Worm (Caenorhabditis elegans) whole organism, late embryonic: ENCODE measurements around the gene syx-3.

Experiments used
- C38D4.7 ChIP-seq: fragments of 200-800 bp; sonication (Bioruptor generic); optimal IDR thresholded peaks from 2 replicates; lab custom pipeline; 2018; ENCODE audit warnings: mild to moderate bottlenecking, missing genetic modification characterization, moderate library complexity, missing compliant biosample characterization
- F13H6.1 ChIP-seq: sonication (generic microtip); optimal IDR thresholded peaks from 2 replicates; lab custom pipeline; 2016; ENCODE audit warnings: missing genetic modification characterization, missing compliant biosample characterization
- K02D7.2 ChIP-seq: sonication (generic microtip); optimal IDR thresholded peaks from 2 replicates; lab custom pipeline; 2017; ENCODE audit warnings: mild to moderate bottlenecking, missing genetic modification characterization, missing compliant biosample characterization
- K09A11.1 ChIP-seq: sonication (generic microtip); optimal IDR thresholded peaks from 2 replicates; lab custom pipeline; 2017; ENCODE audit warnings: antibody characterized with exemption, mild to moderate bottlenecking, missing genetic modification characterization, missing compliant biosample characterization; ENCODE audit not compliant: insufficient read depth
- T23F11.4 ChIP-seq: fragments of 200-800 bp; sonication (Bioruptor generic); optimal IDR thresholded peaks from 2 replicates; lab custom pipeline; 2018; ENCODE audit warnings: mild to moderate bottlenecking, missing genetic modification characterization, missing compliant biosample characterization
- Y22D7AL.16 ChIP-seq: sonication (generic microtip); optimal IDR thresholded peaks from 2 replicates; lab custom pipeline; 2016; ENCODE audit warnings: missing genetic modification characterization, missing compliant biosample characterization
- ahr-1 ChIP-seq: sonication (generic microtip); optimal IDR thresholded peaks from 2 replicates; lab custom pipeline; 2016; ENCODE audit warnings: missing genetic modification characterization, missing compliant biosample characterization
- ama-1 ChIP-seq: fragments of 150-350 bp; optimal IDR thresholded peaks from 2 replicates; lab custom pipeline; 2014
- ceh-18 ChIP-seq: sonication (generic microtip); optimal IDR thresholded peaks from 2 replicates; lab custom pipeline; 2016; ENCODE audit warnings: missing genetic modification characterization, missing compliant biosample characterization
- ceh-19 ChIP-seq: fragments of 200-800 bp; sonication (Bioruptor generic); optimal IDR thresholded peaks from 2 replicates; lab custom pipeline; 2018; ENCODE audit warnings: mild to moderate bottlenecking, missing genetic modification characterization, missing compliant biosample characterization
- ceh-2 ChIP-seq: sonication (generic microtip); optimal IDR thresholded peaks from 2 replicates; lab custom pipeline; 2016; ENCODE audit warnings: missing genotype, missing genetic modification characterization, missing compliant biosample characterization
- ceh-22 ChIP-seq: sonication (generic microtip); optimal IDR thresholded peaks from 2 replicates; lab custom pipeline; 2017; ENCODE audit warnings: missing biosample characterization, missing genetic modification characterization
- ceh-30 ChIP-seq: fragments of 150-350 bp; optimal IDR thresholded peaks from 2 replicates; lab custom pipeline; 2014; ENCODE audit warnings: missing biosample characterization, missing genetic modification characterization
- ceh-34 ChIP-seq: sonication (generic microtip); optimal IDR thresholded peaks from 2 replicates; lab custom pipeline; 2016; ENCODE audit warnings: mild to moderate bottlenecking, missing genetic modification characterization, missing compliant biosample characterization
- ceh-48 ChIP-seq: sonication (generic microtip); optimal IDR thresholded peaks from 2 replicates; lab custom pipeline; 2016; ENCODE audit warnings: missing genetic modification characterization, inconsistent platforms, missing compliant biosample characterization
- che-1 ChIP-seq: sonication (generic microtip); optimal IDR thresholded peaks from 2 replicates; lab custom pipeline; 2016; ENCODE audit warnings: mild to moderate bottlenecking, missing genetic modification characterization, missing compliant biosample characterization
- dmd-4 ChIP-seq: sonication (generic microtip); optimal IDR thresholded peaks from 2 replicates; lab custom pipeline; 2016; ENCODE audit warnings: borderline replicate concordance, missing genetic modification characterization, missing compliant biosample characterization
- ets-4 ChIP-seq: sonication (generic microtip); optimal IDR thresholded peaks from 2 replicates; lab custom pipeline; 2016; ENCODE audit warnings: missing genetic modification characterization, missing compliant biosample characterization
- eyg-1 ChIP-seq: sonication (generic microtip); optimal IDR thresholded peaks from 2 replicates; lab custom pipeline; 2016; ENCODE audit warnings: missing genotype, missing genetic modification characterization, missing compliant biosample characterization
- fkh-10 ChIP-seq: fragments of 150-350 bp; optimal IDR thresholded peaks from 2 replicates; lab custom pipeline; 2014; ENCODE audit warnings: missing biosample characterization, missing genetic modification reagents, missing genetic modification characterization
- fkh-6 ChIP-seq: sonication (generic microtip); optimal IDR thresholded peaks from 2 replicates; lab custom pipeline; 2016; ENCODE audit warnings: missing genetic modification characterization, missing compliant biosample characterization
- gmeb-2 ChIP-seq: sonication (generic microtip); optimal IDR thresholded peaks from 2 replicates; lab custom pipeline; 2016; ENCODE audit warnings: missing genetic modification characterization, inconsistent platforms, missing compliant biosample characterization
- hlh-13 ChIP-seq: fragments of 200-800 bp; sonication (Bioruptor generic); optimal IDR thresholded peaks from 2 replicates; lab custom pipeline; 2018; ENCODE audit warnings: mild to moderate bottlenecking, missing genetic modification characterization, missing compliant biosample characterization
- hlh-15 ChIP-seq: sonication (generic microtip); optimal IDR thresholded peaks from 2 replicates; lab custom pipeline; 2016; ENCODE audit warnings: missing genetic modification characterization, missing compliant biosample characterization
- hlh-30 ChIP-seq: sonication (generic microtip); optimal IDR thresholded peaks from 2 replicates; lab custom pipeline; 2017; ENCODE audit warnings: antibody characterized with exemption, missing genetic modification characterization, missing compliant biosample characterization; ENCODE audit not compliant: insufficient read depth
- hlh-6 ChIP-seq: sonication (generic microtip); optimal IDR thresholded peaks from 2 replicates; lab custom pipeline; 2016; ENCODE audit warnings: missing genotype, missing genetic modification characterization, missing compliant biosample characterization
- hlh-8 ChIP-seq: sonication (generic microtip); optimal IDR thresholded peaks from 2 replicates; lab custom pipeline; 2016; ENCODE audit warnings: missing genotype, missing genetic modification characterization, missing compliant biosample characterization
- lim-6 ChIP-seq: sonication (generic microtip); optimal IDR thresholded peaks from 2 replicates; lab custom pipeline; 2016; ENCODE audit warnings: missing genetic modification characterization, missing compliant biosample characterization
- lin-11 ChIP-seq: fragments of 200-800 bp; sonication (Bioruptor generic); optimal IDR thresholded peaks from 2 replicates; lab custom pipeline; 2018; ENCODE audit warnings: mild to moderate bottlenecking, missing genetic modification characterization, missing compliant biosample characterization
- mec-3 ChIP-seq: sonication (generic microtip); optimal IDR thresholded peaks from 2 replicates; lab custom pipeline; 2016; ENCODE audit warnings: borderline replicate concordance, missing genetic modification characterization, missing compliant biosample characterization
- nfya-1 ChIP-seq: sonication (generic microtip); optimal IDR thresholded peaks from 2 replicates; lab custom pipeline; 2017; ENCODE audit warnings: missing genetic modification characterization, mild to moderate bottlenecking, missing compliant biosample characterization, antibody characterized with exemption, moderate library complexity
- nhr-232 ChIP-seq: sonication (generic microtip); optimal IDR thresholded peaks from 2 replicates; lab custom pipeline; 2016; ENCODE audit warnings: missing genetic modification characterization, missing compliant biosample characterization
- npax-4 ChIP-seq: sonication (generic microtip); optimal IDR thresholded peaks from 2 replicates; lab custom pipeline; 2016; ENCODE audit warnings: missing genetic modification characterization, missing compliant biosample characterization
- odd-2 ChIP-seq: sonication (generic microtip); optimal IDR thresholded peaks from 2 replicates; lab custom pipeline; 2017; ENCODE audit warnings: antibody characterized with exemption, mild to moderate bottlenecking, missing genetic modification characterization, missing compliant biosample characterization
- pag-3 ChIP-seq: sonication (generic microtip); optimal IDR thresholded peaks from 2 replicates; lab custom pipeline; 2016; ENCODE audit warnings: missing compliant biosample characterization, missing genetic modification characterization, borderline replicate concordance
- pax-1 ChIP-seq: fragments of 150-350 bp; optimal IDR thresholded peaks from 2 replicates; lab custom pipeline; 2014; ENCODE audit warnings: missing biosample characterization, missing genetic modification characterization
- pha-2 ChIP-seq: sonication (generic microtip); optimal IDR thresholded peaks from 2 replicates; lab custom pipeline; 2017; ENCODE audit warnings: mild to moderate bottlenecking, missing genetic modification characterization, missing compliant biosample characterization
- pha-4 ChIP-seq: fragments of 150-350 bp; optimal IDR thresholded peaks from 2 replicates; lab custom pipeline; 2018; ENCODE audit warnings: missing biosample characterization, missing genetic modification reagents, missing genetic modification characterization
- pqm-1 ChIP-seq: sonication (generic microtip); optimal IDR thresholded peaks from 2 replicates; lab custom pipeline; 2016; ENCODE audit warnings: missing genetic modification characterization, missing compliant biosample characterization
- pros-1 ChIP-seq: fragments of 150-350 bp; optimal IDR thresholded peaks from 2 replicates; lab custom pipeline; 2014; ENCODE audit warnings: missing biosample characterization, missing genetic modification reagents, missing genetic modification characterization
- ref-2 ChIP-seq: sonication (generic microtip); optimal IDR thresholded peaks from 2 replicates; lab custom pipeline; 2016; ENCODE audit warnings: missing genetic modification characterization, missing compliant biosample characterization
- rnt-1 ChIP-seq: sonication (generic microtip); optimal IDR thresholded peaks from 2 replicates; lab custom pipeline; 2016; ENCODE audit warnings: missing genetic modification characterization, missing compliant biosample characterization
- sdc-2 ChIP-seq: sonication (generic microtip); optimal IDR thresholded peaks from 2 replicates; lab custom pipeline; 2016; ENCODE audit warnings: missing genotype, missing genetic modification characterization, missing compliant biosample characterization
- sox-2 ChIP-seq: fragments of 200-800 bp; sonication (Bioruptor generic); IDR thresholded peaks from 2 replicates; pipeline ENCODE4 v1.3.6; 2022; ENCODE audit warnings: missing genetic modification reagents, missing genetic modification characterization, missing compliant biosample characterization
- sox-4 ChIP-seq: sonication (generic microtip); optimal IDR thresholded peaks from 2 replicates; lab custom pipeline; 2017; ENCODE audit warnings: mild to moderate bottlenecking, missing genetic modification characterization, inconsistent platforms, missing compliant biosample characterization
- tbx-2 ChIP-seq: sonication (generic microtip); optimal IDR thresholded peaks from 2 replicates; lab custom pipeline; 2016; ENCODE audit warnings: missing genetic modification characterization, missing compliant biosample characterization
- tbx-7 ChIP-seq: sonication (generic microtip); optimal IDR thresholded peaks from 2 replicates; lab custom pipeline; 2016; ENCODE audit warnings: missing genotype, missing genetic modification characterization, missing compliant biosample characterization
- ttx-3 ChIP-seq: sonication (generic microtip); optimal IDR thresholded peaks from 2 replicates; lab custom pipeline; 2016; ENCODE audit warnings: missing genetic modification reagents, missing genetic modification characterization, missing compliant biosample characterization
- unc-3 ChIP-seq, 2 experiments: fragments of 200-800 bp in 1 of 2; sonication (Bioruptor generic) in 1 of 2; sonication (generic microtip) in 1 of 2; conservative IDR thresholded peaks in 1 of 2; optimal IDR thresholded peaks in 1 of 2; 2 replicates each; pipeline versions ENCODE4 v1.3.6 to Lab custom; 2016 to 2022; ENCODE audit warnings: missing compliant biosample characterization in 2 of 2, missing genetic modification characterization in 2 of 2, missing genetic modification reagents in 1 of 2
- unc-42 ChIP-seq: sonication (generic microtip); optimal IDR thresholded peaks from 2 replicates; lab custom pipeline; 2016; ENCODE audit warnings: missing genotype, missing genetic modification characterization, missing compliant biosample characterization
- unc-55 ChIP-seq: sonication (generic microtip); optimal IDR thresholded peaks from 2 replicates; lab custom pipeline; 2017; ENCODE audit warnings: missing biosample characterization, missing genetic modification reagents, missing genetic modification characterization
- unc-86 ChIP-seq: sonication (generic microtip); optimal IDR thresholded peaks from 2 replicates; lab custom pipeline; 2016; ENCODE audit warnings: missing genetic modification characterization, missing compliant biosample characterization

Gene syx-3

DNA sequence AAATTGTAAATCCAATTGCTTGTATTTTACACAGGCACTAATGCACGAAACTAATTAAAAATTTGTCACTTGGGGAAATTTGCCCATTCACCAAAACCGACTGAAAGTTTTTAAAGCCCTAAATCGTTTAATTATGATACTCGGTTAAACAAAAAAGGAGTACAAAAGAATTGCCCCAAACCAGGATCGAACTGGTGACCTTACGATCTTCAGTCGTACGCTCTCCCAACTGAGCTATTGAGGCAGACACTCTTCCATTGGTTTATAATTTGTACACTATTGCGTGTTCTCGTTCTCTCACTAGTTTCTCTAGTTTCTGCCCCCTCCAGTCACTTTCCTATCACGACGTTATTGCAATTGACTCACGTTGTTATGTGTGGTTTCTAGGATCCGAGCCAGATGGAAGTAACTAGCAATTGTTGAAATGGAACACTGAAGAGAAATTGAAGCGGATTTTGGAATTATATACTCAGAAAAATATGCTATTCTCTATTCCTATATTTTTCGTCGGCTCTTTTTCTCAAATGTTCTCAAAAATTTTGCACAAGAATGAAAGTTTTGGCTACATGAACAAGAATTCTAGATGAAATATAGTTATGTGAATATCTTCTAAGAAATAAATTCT lies 29.6 kb upstream of the syx-3 start:
- TF ChIP-seq unc-86 (tag; lab: Kevin White, UChicago) (peak; percentile 78), hlh-13 (peak; percentile 75), eyg-1 (tag; lab: Kevin White, UChicago) (peak; percentile 11), ets-4 (tag; lab: Kevin White, UChicago) (no peak), ceh-18 (tag; lab: Kevin White, UChicago) (peak; percentile 54), fkh-10 (GFP tag; lab: Kevin White, UChicago) (no peak), npax-4 (tag; lab: Kevin White, UChicago) (peak; percentile 66), tbx-7 (no peak), hlh-30 (tag; lab: Kevin White, UChicago) (no peak), nhr-232 (tag; lab: Kevin White, UChicago) (peak; percentile 70), pha-2 (tag; lab: Kevin White, UChicago) (peak; percentile 79), mec-3 (tag; lab: Kevin White, UChicago) (no peak), unc-55 (no peak), pag-3 (tag; lab: Kevin White, UChicago) (no peak), ahr-1 (tag; lab: Kevin White, UChicago) (peak; percentile 18), F13H6.1 (peak; percentile 58), ttx-3 (peak; percentile 61), ceh-30 (tag; lab: Kevin White, UChicago) (peak; percentile 45), K02D7.2 (tag; lab: Kevin White, UChicago) (peak; percentile 58), lim-6 (tag; lab: Kevin White, UChicago) (peak; percentile 41), nfya-1 (tag; lab: Kevin White, UChicago) (peak; percentile 59), ceh-19 (GFP tag; lab: Kevin White, UChicago) (peak; percentile 65), unc-3 (GFP tag; conservative IDR thresholded peaks at IDR 0.05; lab: Robert Waterston, UW) (peak; percentile 71; the same call in 1 of the 2 replicates), unc-3 (tag; optimal IDR thresholded peaks at IDR 0.05; lab: Kevin White, UChicago) (peak; percentile 42), ceh-2 (peak; percentile 54), pqm-1 (tag; lab: Kevin White, UChicago) (no peak), ref-2 (tag; lab: Kevin White, UChicago) (peak; percentile 56), C38D4.7 (peak; percentile 72), hlh-6 (peak; percentile 84), ceh-34 (tag; lab: Kevin White, UChicago) (peak; percentile 55), sox-2 (peak; percentile 68), tbx-2 (tag; lab: Kevin White, UChicago) (peak; percentile 39), T23F11.4 (GFP tag; lab: Kevin White, UChicago) (peak; percentile 68), dmd-4 (tag; lab: Kevin White, UChicago) (no peak), sox-4 (peak; percentile 67), ceh-22 (tag; lab: Kevin White, UChicago) (no peak), Y22D7AL.16 (tag; lab: Kevin White, UChicago) (peak; percentile 69), pax-1 (tag; lab: Kevin White, UChicago) (no peak), hlh-15 (tag; lab: Kevin White, UChicago) (peak; percentile 41), K09A11.1 (tag; lab: Kevin White, UChicago) (peak; percentile 49), unc-42 (tag; lab: Kevin White, UChicago) (peak; percentile 26), sdc-2 (tag; lab: Kevin White, UChicago) (peak; percentile 80), pha-4 (no peak), che-1 (tag; lab: Kevin White, UChicago) (peak; percentile 77), pros-1 (tag; lab: Kevin White, UChicago) (no peak), fkh-6 (tag; lab: Kevin White, UChicago) (peak; percentile 68), gmeb-2 (tag; lab: Kevin White, UChicago) (peak; percentile 70), ama-1 (lab: Kevin White, UChicago) (no peak), lin-11 (tag; lab: Kevin White, UChicago) (peak; percentile 58), rnt-1 (peak; percentile 32), hlh-8 (no peak), odd-2 (no peak), ceh-48 (peak; percentile 60)
